Worm (Caenorhabditis elegans) whole organism, young adult: ENCODE results near the gene W01D2.3.
A peak's percentile ranks its signal among the peaks of the same experiment; 100 is the strongest.

Experiments
- F22D6.2 ChIP-seq: sonication (generic microtip); optimal IDR thresholded peaks from 2 replicates; lab custom pipeline; 2016; ENCODE audit warnings: mild to moderate bottlenecking, missing genetic modification characterization, missing compliant biosample characterization
- ZK185.1 ChIP-seq: sonication (generic microtip); optimal IDR thresholded peaks from 2 replicates; lab custom pipeline; 2016; ENCODE audit warnings: mild to moderate bottlenecking, missing genetic modification characterization, missing compliant biosample characterization; ENCODE audit not compliant: poor library complexity, severe bottlenecking
- ceh-27 ChIP-seq: fragments of 200-800 bp; sonication (Bioruptor generic); optimal IDR thresholded peaks from 2 replicates; lab custom pipeline; 2018; ENCODE audit warnings: mild to moderate bottlenecking, missing genetic modification characterization, moderate library complexity, missing compliant biosample characterization
- him-1 ChIP-seq: sonication (generic microtip); optimal IDR thresholded peaks from 2 replicates; lab custom pipeline; 2016; ENCODE audit warnings: missing genotype, missing genetic modification reagents, missing genetic modification characterization, missing compliant biosample characterization
- hmg-1.2 ChIP-seq: fragments of 200-800 bp; sonication (Bioruptor generic); IDR thresholded peaks from 2 replicates; pipeline ENCODE4 v1.3.6; 2022; ENCODE audit warnings: missing genetic modification reagents, missing genetic modification characterization, missing compliant biosample characterization
- let-607 ChIP-seq, 2 experiments: fragments of 200-800 bp in 1 of 2; sonication (Bioruptor generic) in 1 of 2; sonication (generic microtip) in 1 of 2; optimal IDR thresholded peaks; 2 replicates each; lab custom pipeline; 2016 to 2018; ENCODE audit warnings: mild to moderate bottlenecking in 2 of 2, missing compliant biosample characterization in 2 of 2, missing genetic modification characterization in 2 of 2, moderate library complexity in 2 of 2, missing genotype in 1 of 2
- pbrm-1 ChIP-seq: fragments of 200-800 bp; sonication (Bioruptor generic); IDR thresholded peaks from 2 replicates; pipeline ENCODE4 v1.3.6; 2022; ENCODE audit warnings: missing genetic modification reagents, missing genetic modification characterization, missing compliant biosample characterization
- pha-4 ChIP-seq: fragments of 150-350 bp; sonication (generic microtip); optimal IDR thresholded peaks from 2 replicates; lab custom pipeline; 2014; ENCODE audit warnings: missing biosample characterization, missing genetic modification reagents, missing genetic modification characterization
- snpc-4 ChIP-seq, 5 experiments: fragments of 150-350 bp in 1 of 5; sonication (generic microtip) in 4 of 5; optimal IDR thresholded peaks; 2 replicates each; lab custom pipeline; 2014 to 2018; ENCODE audit warnings: missing genetic modification characterization in 5 of 5, missing biosample characterization in 3 of 5, antibody characterized with exemption in 2 of 5, mild to moderate bottlenecking in 2 of 5, missing compliant biosample characterization in 2 of 5, missing genotype in 2 of 5, moderate library complexity in 2 of 5, missing genetic modification reagents in 1 of 5
- unc-62 ChIP-seq: fragments of 150-350 bp; optimal IDR thresholded peaks from 2 replicates; lab custom pipeline; 2014; ENCODE audit warnings: missing biosample characterization, missing genetic modification reagents, missing genetic modification characterization
- xnd-1 ChIP-seq: sonication (generic microtip); optimal IDR thresholded peaks from 2 replicates; lab custom pipeline; 2016; ENCODE audit warnings: missing genotype, missing genetic modification reagents, missing genetic modification characterization, missing compliant biosample characterization

- no peak for TF ChIP-seq unc-62
- peak; percentile 13; the same call in 1 of the 2 replicates for TF ChIP-seq hmg-1.2 (GFP tag; lab: Robert Waterston, UW)
- TF ChIP-seq F22D6.2: no peak
- no peak for TF ChIP-seq snpc-4 (GFP tag; optimal IDR thresholded peaks at IDR 0.05; lab: Kevin White, UChicago)
- TF ChIP-seq snpc-4 (tag; optimal IDR thresholded peaks at IDR 0.05; lab: Kevin White, UChicago): no peak
- TF ChIP-seq xnd-1 (tag; lab: Kevin White, UChicago): peak; percentile 71
- TF ChIP-seq pbrm-1 (GFP tag; lab: Robert Waterston, UW): no peak
- no peak for TF ChIP-seq ceh-27 (GFP tag; lab: Kevin White, UChicago)
- TF ChIP-seq let-607 (tag; optimal IDR thresholded peaks at IDR 0.05; lab: Kevin White, UChicago): no peak
- no peak for TF ChIP-seq pha-4
- TF ChIP-seq him-1: no peak
- TF ChIP-seq ZK185.1 (tag; lab: Kevin White, UChicago): no peak
These were observed 51.7 kb downstream of the W01D2.3 start, which contains the start of gene smg-9 for ce11 chrII:14752187-14752959.
